Worm (Caenorhabditis elegans): ENCODE results near the gene srh-52.

ce11 chrV:15341404-15341803 lies 34.7 kb downstream of the srh-52 start, which contains the start of gene clec-229:
- no peak for TF ChIP-seq fkh-10 (GFP tag; optimal IDR thresholded peaks at IDR 0.05)
- no peak for TF ChIP-seq nhr-28 (tag; optimal IDR thresholded peaks at IDR 0.05)
- no peak for TF ChIP-seq nhr-47 (tag; optimal IDR thresholded peaks at IDR 0.05)
- TF ChIP-seq aha-1 (tag; optimal IDR thresholded peaks at IDR 0.05) = no peak
- TF ChIP-seq blmp-1 (tag; optimal IDR thresholded peaks at IDR 0.05) = no peak
- no peak for TF ChIP-seq pax-3 (tag; optimal IDR thresholded peaks at IDR 0.05)
- no peak for TF ChIP-seq nhr-11 (tag; optimal IDR thresholded peaks at IDR 0.05)
- no peak for TF ChIP-seq snpc-4 (tag; optimal IDR thresholded peaks at IDR 0.05)
- TF ChIP-seq dpl-1 (GFP tag; optimal IDR thresholded peaks at IDR 0.05) = no peak
- no peak for TF ChIP-seq tbx-2 (tag; optimal IDR thresholded peaks at IDR 0.05)
- no peak for TF ChIP-seq rnt-1 (tag; optimal IDR thresholded peaks at IDR 0.05)
- TF ChIP-seq mep-1 (tag; optimal IDR thresholded peaks at IDR 0.05) = no peak
- no peak for TF ChIP-seq Y116A8C.19 (tag; optimal IDR thresholded peaks at IDR 0.05; ENCODE audit: borderline replicate concordance)
- no peak for TF ChIP-seq jun-1 (tag; optimal IDR thresholded peaks at IDR 0.05)

All from whole organism, L1 larva.